Worm (Caenorhabditis elegans) whole organism, L4/young adult: ENCODE results near the gene magu-4.

Experiments used
- W03F9.2 ChIP-seq: fragments of 150-350 bp; optimal IDR thresholded peaks from 2 replicates; lab custom pipeline; 2014; ENCODE audit warnings: missing biosample characterization, missing genetic modification characterization
- dao-5 ChIP-seq: sonication (generic microtip); optimal IDR thresholded peaks from 2 replicates; lab custom pipeline; 2016; ENCODE audit warnings: missing genotype, missing genetic modification characterization, moderate library complexity, missing compliant biosample characterization
- him-1 ChIP-seq: sonication (generic microtip); optimal IDR thresholded peaks from 2 replicates; lab custom pipeline; 2016; ENCODE audit warnings: missing genotype, missing genetic modification reagents, missing genetic modification characterization, missing compliant biosample characterization

magu-4 gene

DNA sequence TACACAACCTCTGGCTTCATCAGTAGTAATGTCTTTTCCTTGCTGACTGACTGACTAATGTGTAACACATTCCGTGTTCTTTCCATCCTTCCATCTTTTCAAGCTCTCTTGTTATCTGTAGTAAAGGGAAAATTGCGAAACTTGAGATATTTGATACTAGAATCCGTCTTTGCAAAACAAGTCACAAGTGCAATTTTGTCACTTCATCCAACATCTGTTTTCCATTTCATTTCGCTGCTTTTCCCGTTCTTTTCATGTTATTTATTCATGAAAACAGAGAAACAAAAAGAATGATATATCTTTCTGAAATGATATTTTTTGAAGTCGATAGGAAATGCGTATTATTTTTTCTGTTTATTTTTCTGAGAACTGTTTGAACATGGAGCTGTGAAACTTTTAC lies 36.5 kb downstream of the magu-4 start:
- TF ChIP-seq him-1, result no peak
- no peak for TF ChIP-seq W03F9.2 (tag; lab: Kevin White, UChicago)
- no peak for TF ChIP-seq dao-5 (tag; lab: Kevin White, UChicago)

DNA sequence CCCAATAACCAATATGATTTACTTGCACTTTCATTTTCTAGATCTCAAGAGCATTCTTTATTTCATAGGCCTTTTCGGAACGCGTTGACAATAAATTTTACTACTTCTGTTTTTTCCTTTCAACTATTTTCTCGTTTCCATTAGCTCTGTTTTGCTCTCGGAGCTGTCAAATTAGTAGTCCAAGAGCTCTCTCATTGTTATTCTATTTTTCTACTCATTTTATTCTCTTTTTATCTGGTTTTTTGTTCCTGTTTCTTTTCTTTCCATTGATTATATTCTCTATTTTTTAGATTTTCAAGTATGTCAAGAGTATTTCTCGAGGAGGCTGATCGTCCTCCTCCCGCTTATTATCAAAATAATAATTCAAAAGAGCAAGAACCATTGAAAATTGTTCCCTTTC lies 37.6 kb downstream of the magu-4 start, which contains the start of gene T04B2.3:
TSS of gene T04B2.3 (plus strand) at position 301 of the 400 bp plus-strand sequence.
- TF ChIP-seq him-1 (no peak), dao-5 (tag; lab: Kevin White, UChicago) (no peak), W03F9.2 (tag; lab: Kevin White, UChicago) (no peak)

DNA sequence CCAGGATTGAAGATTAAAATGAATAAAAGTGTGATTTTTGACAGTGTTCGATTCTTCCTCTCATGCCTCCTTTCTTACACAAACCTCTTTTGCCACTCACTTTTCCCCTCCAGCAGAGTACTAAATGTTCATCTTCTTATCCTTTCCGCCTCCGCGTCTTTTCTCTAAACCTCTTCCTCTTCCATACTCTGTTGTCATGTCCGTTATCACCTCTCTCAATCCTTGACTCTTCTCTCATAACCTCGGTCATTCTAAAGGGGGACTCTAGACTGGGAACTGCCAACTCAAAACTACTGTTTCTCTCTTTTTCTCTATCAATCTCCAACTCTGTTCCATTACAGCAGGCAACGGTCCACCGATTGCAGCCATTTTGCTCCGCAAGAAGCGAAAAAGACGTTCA lies 38.7 kb downstream of the magu-4 start:
- no peak for TF ChIP-seq dao-5 (tag; lab: Kevin White, UChicago)
- TF ChIP-seq him-1, result no peak
- no peak for TF ChIP-seq W03F9.2 (tag; lab: Kevin White, UChicago)

DNA sequence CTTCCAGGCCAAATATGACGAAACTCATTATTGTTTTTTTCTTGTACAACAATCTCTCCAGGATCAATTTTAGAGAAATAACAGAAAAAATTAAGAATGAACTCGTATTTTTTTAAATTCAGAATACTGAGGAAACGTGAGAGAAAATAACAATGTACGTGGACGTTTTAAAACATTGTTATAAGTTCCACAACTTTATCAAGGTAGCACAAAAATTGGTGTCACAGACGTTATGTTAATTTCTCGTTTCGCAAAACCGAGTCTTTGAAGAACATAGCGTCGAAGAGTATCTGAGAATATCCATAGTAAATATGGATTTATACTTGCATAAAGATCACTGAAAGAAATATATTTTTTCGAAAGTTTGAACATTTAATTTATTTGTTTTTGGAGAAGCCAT lies 41.5 kb downstream of the magu-4 start, which contains the start of gene T04B2.8:
TSS of gene T04B2.8 (minus strand) at position 101 of the 400 bp plus-strand sequence.
- TF ChIP-seq him-1, result no peak
- no peak for TF ChIP-seq W03F9.2 (tag; lab: Kevin White, UChicago)
- TF ChIP-seq dao-5 (tag; lab: Kevin White, UChicago), result no peak

DNA sequence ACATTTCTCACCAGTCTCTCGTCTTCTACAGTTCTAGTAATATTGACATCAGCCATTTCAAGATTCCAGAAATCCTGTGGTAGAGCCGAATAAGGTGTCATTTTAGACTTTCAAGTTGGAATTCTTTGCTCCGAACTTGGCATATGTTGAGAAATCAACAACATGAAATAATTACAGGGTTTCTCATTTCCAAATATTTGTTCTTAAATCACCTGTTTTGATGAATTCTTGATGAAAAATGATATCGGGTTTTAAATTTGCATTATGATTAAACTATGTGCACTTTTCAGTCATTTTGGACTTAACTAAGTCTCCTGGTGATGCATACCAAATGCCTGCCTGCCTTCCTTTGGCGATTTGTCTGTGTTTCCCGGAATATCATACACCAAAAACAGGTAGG lies 44.0 kb downstream of the magu-4 start, which contains the start of gene srv-12:
TSS of gene srv-12 (minus strand) at position 101 of the 400 bp plus-strand sequence.
- TF ChIP-seq him-1, result no peak
- no peak for TF ChIP-seq dao-5 (tag; lab: Kevin White, UChicago)
- no peak for TF ChIP-seq W03F9.2 (tag; lab: Kevin White, UChicago)

DNA sequence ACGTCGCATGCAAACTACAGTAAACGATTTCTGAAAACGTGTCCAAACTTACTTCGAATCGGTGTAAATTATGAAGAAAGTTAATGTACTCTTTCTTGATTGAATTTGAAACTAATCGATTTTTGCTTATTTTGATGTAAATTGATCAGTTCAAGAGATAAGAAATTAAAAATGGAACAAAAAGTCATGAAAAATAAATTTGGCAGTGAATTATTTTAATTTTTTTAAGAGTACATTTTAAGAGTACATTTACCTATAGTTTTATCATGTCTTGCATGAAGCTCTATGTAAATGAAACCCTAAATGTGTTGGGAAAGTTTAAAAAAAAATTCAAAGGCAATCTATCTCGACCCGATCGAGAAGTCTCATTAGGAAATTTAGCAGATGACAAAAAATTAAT lies 46.6 kb downstream of the magu-4 start, which contains the start of gene T04B2.7:
TSS of gene T04B2.7 (minus strand) at position 101 of the 400 bp plus-strand sequence.
- no peak for TF ChIP-seq him-1
- TF ChIP-seq dao-5 (tag; lab: Kevin White, UChicago), result no peak
- no peak for TF ChIP-seq W03F9.2 (tag; lab: Kevin White, UChicago)

DNA sequence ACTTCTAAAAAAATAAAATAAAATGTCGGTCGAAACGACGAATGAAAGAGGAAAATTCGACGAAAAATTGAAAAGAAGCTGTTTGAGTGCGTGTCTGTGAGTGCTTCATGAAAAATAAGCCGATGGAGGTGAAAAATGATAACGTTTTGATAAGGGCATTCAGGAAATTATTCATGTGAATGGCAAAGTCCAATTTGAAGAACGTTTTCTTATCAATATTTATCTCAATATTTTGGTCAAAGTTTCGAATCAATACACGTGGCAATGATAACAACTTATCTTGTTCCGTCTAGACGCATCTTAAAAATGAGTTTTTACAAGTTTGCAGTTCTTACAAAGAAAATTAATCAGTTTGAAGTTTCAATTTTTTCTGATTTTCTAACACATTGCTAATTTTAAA lies 49.6 kb downstream of the magu-4 start:
- TF ChIP-seq him-1, result no peak
- no peak for TF ChIP-seq W03F9.2 (tag; lab: Kevin White, UChicago)
- no peak for TF ChIP-seq dao-5 (tag; lab: Kevin White, UChicago)

DNA sequence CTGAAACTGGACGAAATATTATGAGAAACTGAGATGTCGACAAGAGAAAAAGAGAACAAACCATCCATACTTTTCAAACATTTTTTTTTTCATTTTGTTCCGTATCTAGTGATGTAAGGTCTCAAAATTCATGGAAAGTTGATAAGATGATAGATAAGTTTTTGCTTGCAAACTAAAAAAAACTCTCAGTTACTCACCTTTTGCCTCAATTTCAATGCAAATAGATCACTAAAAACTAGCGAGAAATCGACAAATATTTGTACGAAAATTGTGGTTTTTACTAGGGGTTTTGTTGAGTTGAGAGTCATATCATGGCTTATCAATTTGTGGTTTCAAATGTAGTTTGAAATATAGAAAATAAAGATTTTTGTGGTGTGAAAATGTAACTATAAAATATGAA lies 51.2 kb downstream of the magu-4 start:
- TF ChIP-seq dao-5 (tag; lab: Kevin White, UChicago), result no peak
- no peak for TF ChIP-seq him-1
- TF ChIP-seq W03F9.2 (tag; lab: Kevin White, UChicago), result no peak

DNA sequence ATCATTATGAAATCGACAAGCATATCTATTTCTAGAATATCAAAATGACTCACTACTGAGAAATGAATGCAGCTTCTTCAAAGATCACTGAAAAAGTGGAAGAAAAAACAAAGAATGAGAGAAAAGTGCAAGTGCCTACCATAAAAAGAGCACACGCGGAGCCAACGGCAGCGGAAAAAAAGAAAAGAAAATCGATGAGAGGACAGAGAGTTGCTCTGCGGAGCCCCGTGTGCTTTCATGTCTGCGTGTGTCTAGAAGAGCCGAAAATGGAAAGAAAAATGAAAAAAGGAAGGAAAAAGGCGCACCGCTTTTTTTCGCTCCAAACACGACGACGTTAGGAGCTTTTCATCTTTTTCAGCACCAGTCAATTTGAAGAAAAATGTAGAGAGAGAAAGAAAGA lies 53.2 kb downstream of the magu-4 start, which contains the start of gene ipla-7:
TSS of gene ipla-7 (minus strand) at position 122 of the 400 bp plus-strand sequence.
- TF ChIP-seq him-1 (no peak), dao-5 (tag; lab: Kevin White, UChicago) (no peak), W03F9.2 (tag; lab: Kevin White, UChicago) (no peak)
